Worm (Caenorhabditis elegans): Measurements from ENCODE around the gene D2085.7.

Gene D2085.7

ce11 chrII:8602337-8602944 lies 38.7 kb upstream of the D2085.7 start, which contains the start of the genes cpf-1 and rpl-26 (continued):
- TF ChIP-seq daf-8 (GFP tag; IDR thresholded peaks at IDR 0.05) (no peak), nhr-77 (tag; optimal IDR thresholded peaks at IDR 0.05) (peak; percentile 57), F49E8.2 (tag; optimal IDR thresholded peaks at IDR 0.05; ENCODE audit: borderline replicate concordance) (no peak), rbr-2 (tag; optimal IDR thresholded peaks at IDR 0.05) (peak; percentile 32), aha-1 (tag) (peak; percentile 61), ctbp-1 (GFP tag; IDR thresholded peaks at IDR 0.05) (no peak), hlh-11 (tag; optimal IDR thresholded peaks at IDR 0.05) (peak; percentile 28), nhr-111 (GFP tag; optimal IDR thresholded peaks at IDR 0.05) (no peak), nhr-28 (tag; optimal IDR thresholded peaks at IDR 0.05) (peak; percentile 78), zip-11 (GFP tag; IDR thresholded peaks at IDR 0.05) (no peak)

ce11 chrII:8603567-8604359 lies 37.4 kb upstream of the D2085.7 start, which contains the start of gene suf-1:
suf-1 (plus strand) TSS chrII:8603846.
- peak; percentile 56; the same call in 1 of the 2 replicates for TF ChIP-seq dmd-8 (GFP tag; IDR thresholded peaks at IDR 0.05)
- no peak for TF ChIP-seq nhr-6 (tag; optimal IDR thresholded peaks at IDR 0.05)
- TF ChIP-seq ctbp-1 (GFP tag; IDR thresholded peaks at IDR 0.05), result peak; percentile 36; the same call in 1 of the 2 replicates
- TF ChIP-seq nhr-25 (tag; optimal IDR thresholded peaks at IDR 0.05; ENCODE audit: borderline replicate concordance, insufficient read depth), result peak; percentile 57
- peak; percentile 54; the same call in 1 of the 2 replicates for TF ChIP-seq arid-1 (GFP tag; conservative IDR thresholded peaks at IDR 0.05)
- TF ChIP-seq unc-62 (GFP tag; optimal IDR thresholded peaks at IDR 0.05 in 1 of 2), result peak in 1 of 2 experiments; percentile 60
- TF ChIP-seq unc-62 (tag; optimal IDR thresholded peaks at IDR 0.05), result no peak
- no peak for TF ChIP-seq T20F7.1 (GFP tag; optimal IDR thresholded peaks at IDR 0.05)
- TF ChIP-seq dpl-1 (GFP tag; optimal IDR thresholded peaks at IDR 0.05), result peak; percentile 30
- TF ChIP-seq snpc-1.2 (GFP tag; IDR thresholded peaks at IDR 0.05), result peak; percentile 72
- TF ChIP-seq lin-13 (GFP tag; optimal IDR thresholded peaks at IDR 0.05), result peak; percentile 68
- TF ChIP-seq lin-15B (tag; optimal IDR thresholded peaks at IDR 0.05), result no peak
- peak; percentile 36 for TF ChIP-seq ama-1 (optimal IDR thresholded peaks at IDR 0.05)
- no peak for TF ChIP-seq nhr-28 (tag; optimal IDR thresholded peaks at IDR 0.05)
- no peak for TF ChIP-seq D1046.2 (GFP tag; IDR thresholded peaks at IDR 0.05)
- TF ChIP-seq mdt-29 (GFP tag; IDR thresholded peaks at IDR 0.05), result 0 out of 2 replicates have a peak, but pooled peaks have one; percentile 52
- peak; percentile 80 for TF ChIP-seq lin-38 (GFP tag; IDR thresholded peaks at IDR 0.05)
- TF ChIP-seq zip-2 (tag; optimal IDR thresholded peaks at IDR 0.05), result no peak
- TF ChIP-seq mes-2 (tag; optimal IDR thresholded peaks at IDR 0.05; ENCODE audit: poor library complexity, severe bottlenecking), result peak; percentile 69
- TF ChIP-seq lin-39 (tag; optimal IDR thresholded peaks at IDR 0.05), result no peak
- TF ChIP-seq Y75B8A.6 (GFP tag; IDR thresholded peaks at IDR 0.05), result 0 out of 2 replicates have a peak, but pooled peaks have one; percentile 23
- peak; percentile 80 for TF ChIP-seq aha-1 (tag)
- TF ChIP-seq madf-5 (GFP tag; IDR thresholded peaks at IDR 0.05), result 0 out of 4 replicates have a peak, but pooled peaks of 1 of the 2 experiments have one; percentile 3
- TF ChIP-seq daf-19 (GFP tag; conservative IDR thresholded peaks at IDR 0.05), result 0 out of 2 replicates have a peak, but pooled peaks have one; percentile 49
- TF ChIP-seq Y5F2A.4 (GFP tag; optimal IDR thresholded peaks at IDR 0.05), result peak; percentile 21
- no peak for TF ChIP-seq F10B5.3 (tag; optimal IDR thresholded peaks at IDR 0.05)
- no peak for TF ChIP-seq gei-8 (GFP tag; optimal IDR thresholded peaks at IDR 0.05)
- peak; percentile 46 for TF ChIP-seq spr-3 (GFP tag; optimal IDR thresholded peaks at IDR 0.05)
- TF ChIP-seq lin-1 (GFP tag; IDR thresholded peaks at IDR 0.05), result peak; percentile 22; the same call in 1 of the 2 replicates
- TF ChIP-seq dmd-6 (GFP tag; IDR thresholded peaks at IDR 0.05), result no peak
- 0 out of 2 replicates have a peak, but pooled peaks have one; percentile 47 for TF ChIP-seq tra-1 (GFP tag; IDR thresholded peaks at IDR 0.05)
- TF ChIP-seq Y48G9A.11 (GFP tag; IDR thresholded peaks at IDR 0.05), result peak; percentile 64; the same call in 1 of the 2 replicates
- TF ChIP-seq lir-3 (tag; optimal IDR thresholded peaks at IDR 0.05), result no peak
- TF ChIP-seq nhr-76 (tag; optimal IDR thresholded peaks at IDR 0.05), result no peak
- TF ChIP-seq ceh-28 (tag; optimal IDR thresholded peaks at IDR 0.05), result no peak
- TF ChIP-seq attf-4 (tag; optimal IDR thresholded peaks at IDR 0.05), result peak; percentile 72
- TF ChIP-seq T26A8.4 (GFP tag; IDR thresholded peaks at IDR 0.05), result peak; percentile 50
- TF ChIP-seq nhr-42 (GFP tag; IDR thresholded peaks at IDR 0.05), result no peak
- peak; percentile 57 for TF ChIP-seq unc-130 (GFP tag; optimal IDR thresholded peaks at IDR 0.05)
- no peak for TF ChIP-seq nhr-10 (tag; optimal IDR thresholded peaks at IDR 0.05)
- TF ChIP-seq F49E8.2 (tag; optimal IDR thresholded peaks at IDR 0.05; ENCODE audit: borderline replicate concordance), result peak; percentile 92
